Fruit fly (Drosophila melanogaster): ENCODE data around the gene CG5265.

- TF ChIP-seq h (optimal IDR thresholded peaks at IDR 0.05) (no peak), psq (optimal IDR thresholded peaks at IDR 0.05) (no peak), insv (optimal IDR thresholded peaks at IDR 0.05) (no peak), ttk (optimal IDR thresholded peaks at IDR 0.05) (no peak), Sin3A (optimal IDR thresholded peaks at IDR 0.05) (no peak)
Observed at dm6 chr3R:17149080-17149746, 10.4 kb downstream of the CG5265 start, which contains the start of the genes m-cup and Det.
